Worm (Caenorhabditis elegans) whole organism, L1 larva: ENCODE measurements around the gene cdd-2.

ENCODE experiments used
- ama-1 ChIP-seq: fragments of 150-350 bp; optimal IDR thresholded peaks from 2 replicates; lab custom pipeline; 2014
- ces-1 ChIP-seq: fragments of 150-350 bp; optimal IDR thresholded peaks from 2 replicates; lab custom pipeline; 2014; ENCODE audit warnings: missing biosample characterization, missing genetic modification reagents, missing genetic modification characterization
- dpl-1 ChIP-seq, 3 experiments: fragments of 150-350 bp in 2 of 3; sonication (generic microtip) in 1 of 3; optimal IDR thresholded peaks; 2 replicates each; lab custom pipeline; 2014 to 2017; ENCODE audit warnings: missing biosample characterization in 3 of 3, missing genetic modification characterization in 3 of 3, missing genetic modification reagents in 3 of 3
- dsc-1 ChIP-seq: sonication (generic microtip); optimal IDR thresholded peaks from 2 replicates; lab custom pipeline; 2016; ENCODE audit warnings: mild to moderate bottlenecking, missing genetic modification characterization, missing compliant biosample characterization
- elt-3 ChIP-seq, 6 experiments: fragments of 150-350 bp in 1 of 6; sonication (generic microtip); optimal IDR thresholded peaks; 2 replicates each; lab custom pipeline; 2017 to 2018; ENCODE audit warnings: missing biosample characterization in 6 of 6, missing genetic modification characterization in 6 of 6, inconsistent platforms in 1 of 6
- mep-1 ChIP-seq: fragments of 150-350 bp; optimal IDR thresholded peaks from 2 replicates; lab custom pipeline; 2014; ENCODE audit warnings: missing biosample characterization, missing genetic modification characterization
- nhr-11 ChIP-seq: fragments of 150-350 bp; optimal IDR thresholded peaks from 2 replicates; lab custom pipeline; 2014; ENCODE audit warnings: missing biosample characterization, missing genetic modification characterization
- nhr-12 ChIP-seq: sonication (generic microtip); optimal IDR thresholded peaks from 2 replicates; lab custom pipeline; 2017; ENCODE audit warnings: missing biosample characterization, missing genetic modification characterization
- nhr-28 ChIP-seq: fragments of 150-350 bp; optimal IDR thresholded peaks from 2 replicates; lab custom pipeline; 2014; ENCODE audit warnings: missing biosample characterization, missing genetic modification characterization
- skn-1 ChIP-seq: fragments of 150-350 bp; optimal IDR thresholded peaks from 2 replicates; lab custom pipeline; 2014; ENCODE audit warnings: missing biosample characterization, missing genetic modification characterization
- snu-23 ChIP-seq: sonication (generic microtip); optimal IDR thresholded peaks from 2 replicates; lab custom pipeline; 2016; ENCODE audit warnings: missing genetic modification characterization, missing compliant biosample characterization
- unc-62 ChIP-seq: fragments of 150-350 bp; optimal IDR thresholded peaks from 2 replicates; lab custom pipeline; 2014; ENCODE audit warnings: missing biosample characterization, missing genetic modification reagents, missing genetic modification characterization

ce11 chrIV:7554351-7554750 lies 6.7 kb upstream of the cdd-2 start, which contains the start of gene F49E8.6:
- no peak for TF ChIP-seq nhr-28
- no peak for TF ChIP-seq nhr-11 (tag; lab: Kevin White, UChicago)
- no peak for TF ChIP-seq elt-3 (tag; optimal IDR thresholded peaks at IDR 0.05; lab: Kevin White, UChicago)
- no peak for TF ChIP-seq dsc-1 (tag; lab: Kevin White, UChicago)
- no peak for TF ChIP-seq snu-23
- no peak for TF ChIP-seq nhr-12 (tag; lab: Kevin White, UChicago)
- TF ChIP-seq ama-1 (lab: Kevin White, UChicago): no peak
- no peak for TF ChIP-seq skn-1
- TF ChIP-seq ces-1 (GFP tag; lab: Kevin White, UChicago): no peak
- TF ChIP-seq dpl-1 (GFP tag; optimal IDR thresholded peaks at IDR 0.05; lab: Kevin White, UChicago): peak in 1 of 3 experiments; percentile 2
- TF ChIP-seq unc-62 (GFP tag; lab: Kevin White, UChicago): no peak
- no peak for TF ChIP-seq mep-1 (tag; lab: Kevin White, UChicago)
